Worm (Caenorhabditis elegans) whole organism, L3 larva: ENCODE data around the gene ZK105.11.

ENCODE experiments used
- egl-27 ChIP-seq: sonication (generic microtip); optimal IDR thresholded peaks from 4 replicates; lab custom pipeline; 2017; ENCODE audit warnings: missing biosample characterization, missing genetic modification reagents, missing genetic modification characterization
- elt-1 ChIP-seq: fragments of 150-350 bp; optimal IDR thresholded peaks from 2 replicates; lab custom pipeline; 2014; ENCODE audit warnings: missing biosample characterization, missing genetic modification characterization
- elt-3 ChIP-seq, 3 experiments: fragments of 150-350 bp in 1 of 3; sonication (generic microtip) in 2 of 3; optimal IDR thresholded peaks; 2 replicates in 2 of 3; 4 replicates in 1 of 3; lab custom pipeline; 2014 to 2017; ENCODE audit warnings: missing biosample characterization in 3 of 3, missing genetic modification characterization in 3 of 3
- fkh-10 ChIP-seq: sonication (generic microtip); optimal IDR thresholded peaks from 2 replicates; lab custom pipeline; 2017; ENCODE audit warnings: missing biosample characterization, missing genetic modification reagents, missing genetic modification characterization
- nhr-11 ChIP-seq: fragments of 150-350 bp; optimal IDR thresholded peaks from 2 replicates; lab custom pipeline; 2014; ENCODE audit warnings: missing biosample characterization, missing genetic modification characterization
- unc-39 ChIP-seq: sonication (generic microtip); optimal IDR thresholded peaks from 4 replicates; lab custom pipeline; 2017; ENCODE audit warnings: missing biosample characterization, missing genetic modification characterization
- unc-62 ChIP-seq: fragments of 150-350 bp; sonication (generic microtip); optimal IDR thresholded peaks from 4 replicates; lab custom pipeline; 2014; ENCODE audit warnings: missing biosample characterization, missing genetic modification reagents, missing genetic modification characterization

DNA sequence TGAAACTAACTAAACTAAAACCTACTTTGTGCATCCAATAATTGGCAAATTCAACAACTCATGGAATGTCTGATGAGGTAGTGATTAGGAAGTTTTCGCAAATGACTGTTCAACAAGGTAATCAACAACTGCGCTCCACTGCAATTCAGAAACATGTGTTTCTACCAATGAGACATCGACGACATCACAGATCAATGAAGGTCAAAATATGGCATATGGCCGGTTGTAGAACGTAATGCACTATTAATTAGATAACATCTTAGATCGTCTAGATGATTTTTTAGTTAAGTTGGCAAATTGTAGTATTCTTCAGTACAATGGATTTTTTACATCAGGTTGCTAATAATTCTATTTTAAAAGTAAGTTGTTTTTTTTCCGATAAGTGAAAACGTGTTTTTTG lies 22.2 kb downstream of the ZK105.11 start, which contains the start of the genes nhr-94 and nhr-152:
- TF ChIP-seq elt-3 (tag; optimal IDR thresholded peaks at IDR 0.05; lab: Kevin White, UChicago) (no peak), unc-62 (no peak), unc-39 (no peak), fkh-10 (no peak), elt-1 (tag; lab: Kevin White, UChicago) (peak; percentile 97), egl-27 (tag; lab: Kevin White, UChicago) (no peak), nhr-11 (tag; lab: Kevin White, UChicago) (no peak)
